Worm (Caenorhabditis elegans): ENCODE results near the gene srh-291.

- TF ChIP-seq klf-2 (GFP tag; conservative IDR thresholded peaks at IDR 0.05) = no peak
- no peak for TF ChIP-seq flt-1 (GFP tag; IDR thresholded peaks at IDR 0.05)
- TF ChIP-seq ztf-29 (GFP tag; IDR thresholded peaks at IDR 0.05) = no peak
Observed at ce11 chrV:17767768-17768167, 37.7 kb upstream of the srh-291 start.
